Fruit fly (Drosophila melanogaster) whole organism, embryonic: ENCODE data around the gene CG6928.

Experiments used
- Adf1 ChIP-seq: fragments of 200-800 bp; sonication (Bioruptor generic); IDR thresholded peaks from 2 replicates; pipeline ENCODE4 v1.3.6; 2022; ENCODE audit warnings: missing biosample characterization, missing genetic modification characterization
- CG10979 ChIP-seq: fragments of 200-800 bp; sonication (Bioruptor generic); optimal IDR thresholded peaks from 2 replicates; lab custom pipeline; 2018; ENCODE audit warnings: missing biosample characterization, mild to moderate bottlenecking, missing genetic modification characterization, moderate library complexity
- CG17359 ChIP-seq: fragments of 200-800 bp; sonication (Bioruptor generic); optimal IDR thresholded peaks from 3 replicates; lab custom pipeline; 2018; ENCODE audit warnings: missing biosample characterization, mild to moderate bottlenecking, missing genetic modification characterization, moderate library complexity
- CG17612 ChIP-seq: fragments of 200-800 bp; sonication (Bioruptor generic); IDR thresholded peaks from 2 replicates; pipeline ENCODE4 v1.3.6; 2022; ENCODE audit warnings: missing biosample characterization, missing genetic modification characterization
- CG18599 ChIP-seq: fragments of 200-800 bp; sonication (Bioruptor generic); optimal IDR thresholded peaks from 3 replicates; lab custom pipeline; 2017; ENCODE audit warnings: missing biosample characterization, missing genetic modification characterization, mild to moderate bottlenecking, moderate library complexity, missing genetic modification reagents
- CG2889 ChIP-seq: fragments of 200-800 bp; sonication (Bioruptor generic); IDR thresholded peaks from 3 replicates; pipeline ENCODE4 v1.3.6; 2022; ENCODE audit warnings: missing biosample characterization, missing genetic modification characterization
- Gug ChIP-seq: fragments of 200-800 bp; sonication (Bioruptor generic); IDR thresholded peaks from 4 replicates; pipeline ENCODE4 v1.3.6; 2022; ENCODE audit warnings: missing biosample characterization, missing genetic modification characterization
- MESR4 ChIP-seq: fragments of 200-800 bp; sonication (Bioruptor generic); optimal IDR thresholded peaks from 2 replicates; lab custom pipeline; 2018; ENCODE audit warnings: missing biosample characterization, mild to moderate bottlenecking, missing genetic modification characterization, moderate library complexity
- NK7.1 ChIP-seq: fragments of 200-800 bp; sonication (Bioruptor generic); optimal IDR thresholded peaks from 3 replicates; lab custom pipeline; 2016; ENCODE audit warnings: missing biosample characterization, missing genetic modification characterization
- Nf-YB ChIP-seq: fragments of 200-800 bp; sonication (Bioruptor generic); optimal IDR thresholded peaks from 3 replicates; lab custom pipeline; 2019; ENCODE audit warnings: missing biosample characterization, mild to moderate bottlenecking, missing genetic modification characterization, moderate library complexity
- bowl ChIP-seq: fragments of 200-800 bp; sonication (Bioruptor generic); IDR thresholded peaks from 2 replicates; pipeline ENCODE4 v1.3.6; 2022; ENCODE audit warnings: missing biosample characterization, missing genetic modification characterization
- crol ChIP-seq: fragments of 200-800 bp; sonication (Bioruptor generic); IDR thresholded peaks from 2 replicates; pipeline ENCODE4 v1.3.6; 2022; ENCODE audit warnings: missing biosample characterization, missing genetic modification characterization
- fu2 ChIP-seq: fragments of 200-800 bp; sonication (Bioruptor generic); optimal IDR thresholded peaks from 2 replicates; lab custom pipeline; 2016; ENCODE audit warnings: missing biosample characterization, missing genetic modification characterization
- gro ChIP-seq: fragments of 200-800 bp; sonication (Bioruptor generic); optimal IDR thresholded peaks from 2 replicates; lab custom pipeline; 2016; ENCODE audit warnings: missing biosample characterization, missing genetic modification characterization
- h ChIP-seq: fragments of >200 bp; optimal IDR thresholded peaks from 2 replicates; lab custom pipeline; 2017
- lola ChIP-seq, 3 experiments: fragments of >200 bp in 2 of 3; fragments of 200-800 bp in 1 of 3; sonication (Bioruptor generic) in 1 of 3; optimal IDR thresholded peaks; 2 replicates each; lab custom pipeline; 2017 to 2019; ENCODE audit warnings: missing biosample characterization in 3 of 3, missing genetic modification characterization in 3 of 3, mild to moderate bottlenecking in 1 of 3, moderate library complexity in 1 of 3
- mam ChIP-seq: fragments of 200-800 bp; sonication (Bioruptor generic); optimal IDR thresholded peaks from 3 replicates; lab custom pipeline; 2016; ENCODE audit warnings: missing biosample characterization, missing genetic modification characterization
- otp ChIP-seq: fragments of 200-800 bp; sonication (Bioruptor generic); IDR thresholded peaks from 3 replicates; pipeline ENCODE4, ENCODE4 v1.3.6; 2022; ENCODE audit warnings: missing biosample characterization, missing genetic modification characterization

CG6928 gene

DNA sequence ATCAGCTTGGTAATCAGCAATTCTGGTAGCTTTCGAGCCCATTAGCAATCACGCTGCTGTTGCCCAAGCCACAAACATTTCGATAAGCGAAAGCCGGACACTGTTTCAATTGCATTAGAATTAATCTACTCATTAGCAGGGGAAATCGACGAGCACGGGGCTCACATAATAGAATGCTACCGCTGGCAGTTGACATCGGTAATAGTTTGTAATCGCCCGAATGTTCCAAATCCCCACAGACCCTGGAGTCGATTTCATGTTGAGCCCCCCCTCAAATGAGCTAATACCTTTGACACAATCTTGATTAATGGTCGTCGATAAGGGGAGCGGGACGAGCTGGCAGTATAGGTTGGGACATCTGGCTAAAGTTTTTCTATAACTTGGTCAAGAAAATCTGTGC is 54.6 kb downstream of the CG6928 start (continued):
- TF ChIP-seq CG17612 (GFP tag; lab: Robert Waterston, UW) (no peak), gro (GFP tag; lab: Kevin White, UChicago) (peak; percentile 11), mam (no peak), CG17359 (tag; lab: Kevin White, UChicago) (no peak), CG10979 (tag; lab: Kevin White, UChicago) (no peak), CG18599 (GFP tag; lab: Kevin White, UChicago) (peak; percentile 1), Gug (GFP tag; lab: Robert Waterston, UW) (no peak), NK7.1 (GFP tag; lab: Kevin White, UChicago) (no peak), MESR4 (GFP tag; lab: Kevin White, UChicago) (no peak), lola (GFP tag; optimal IDR thresholded peaks at IDR 0.05; lab: Kevin White, UChicago) (no peak), bowl (GFP tag; lab: Robert Waterston, UW) (no peak), otp (GFP tag; lab: Robert Waterston, UW) (no peak), h (no peak), Nf-YB (GFP tag; lab: Kevin White, UChicago) (no peak), crol (GFP tag; lab: Robert Waterston, UW) (peak; percentile 81), CG2889 (no peak), Adf1 (no peak), fu2 (GFP tag; lab: Kevin White, UChicago) (no peak)
- TF ChIP-seq, all 482 proteins: peak for 27
